Worm (Caenorhabditis elegans): Measurements from ENCODE around the gene unc-70.

- no peak for TF ChIP-seq dao-5 (tag; optimal IDR thresholded peaks at IDR 0.05)
- TF ChIP-seq him-1 (tag; optimal IDR thresholded peaks at IDR 0.05), result no peak
- no peak for TF ChIP-seq W03F9.2 (tag; optimal IDR thresholded peaks at IDR 0.05)
Observed at ce11 chrV:6935878-6936277, 54.7 kb downstream of the unc-70 start, which contains the start of gene Y57E12B.10.
